Worm (Caenorhabditis elegans): ENCODE results near the gene F17C11.22.

F17C11.22 gene

ce11 chrV:10947930-10948329 lies 22.0 kb downstream of the F17C11.22 start, which contains the start of gene F17C11.2:
Gene F17C11.2 (plus strand): TSS chrV:10948230.
- TF ChIP-seq blmp-1 (tag; optimal IDR thresholded peaks at IDR 0.05), result no peak
- TF ChIP-seq ham-2 (GFP tag; optimal IDR thresholded peaks at IDR 0.05), result no peak
- TF ChIP-seq hlh-1 (tag; optimal IDR thresholded peaks at IDR 0.05), result no peak
- TF ChIP-seq snpc-4 (tag; optimal IDR thresholded peaks at IDR 0.05), result no peak
- no peak for TF ChIP-seq mep-1 (tag; optimal IDR thresholded peaks at IDR 0.05)
- no peak for TF ChIP-seq ceh-43 (GFP tag; optimal IDR thresholded peaks at IDR 0.05)
- no peak for TF ChIP-seq sem-2 (GFP tag; optimal IDR thresholded peaks at IDR 0.05)
- no peak for TF ChIP-seq ces-1 (GFP tag; optimal IDR thresholded peaks at IDR 0.05)
- no peak for TF ChIP-seq sptf-1 (tag; optimal IDR thresholded peaks at IDR 0.05)
- no peak for TF ChIP-seq mab-5 (tag; optimal IDR thresholded peaks at IDR 0.05)
- TF ChIP-seq M03D4.4 (tag; optimal IDR thresholded peaks at IDR 0.05), result no peak
- TF ChIP-seq ceh-83 (GFP tag; optimal IDR thresholded peaks at IDR 0.05), result no peak
- TF ChIP-seq unc-62 (GFP tag; optimal IDR thresholded peaks at IDR 0.05), result no peak

ce11 chrV:10947210-10947609 lies 22.8 kb downstream of the F17C11.22 start:
- no peak for TF ChIP-seq lin-13 (tag; optimal IDR thresholded peaks at IDR 0.05)
- no peak for TF ChIP-seq elt-1 (tag; optimal IDR thresholded peaks at IDR 0.05; ENCODE audit: borderline replicate concordance, insufficient read depth)
- TF ChIP-seq nhr-28 (tag; optimal IDR thresholded peaks at IDR 0.05), result no peak
- TF ChIP-seq blmp-1 (tag; optimal IDR thresholded peaks at IDR 0.05), result no peak
- TF ChIP-seq snpc-4 (tag; optimal IDR thresholded peaks at IDR 0.05), result no peak
- TF ChIP-seq bed-3 (GFP tag; optimal IDR thresholded peaks at IDR 0.05), result no peak
- TF ChIP-seq pha-4 (tag; optimal IDR thresholded peaks at IDR 0.05), result no peak
- TF ChIP-seq tbx-8 (GFP tag; optimal IDR thresholded peaks at IDR 0.05), result no peak
- no peak for TF ChIP-seq nhr-237 (tag; optimal IDR thresholded peaks at IDR 0.05)

ce11 chrV:10944903-10945302 lies 25.1 kb downstream of the F17C11.22 start:
- TF ChIP-seq ceh-83 (GFP tag; optimal IDR thresholded peaks at IDR 0.05) (no peak), ces-1 (GFP tag; optimal IDR thresholded peaks at IDR 0.05) (peak; percentile 28)

- TF ChIP-seq nhr-2 (tag; optimal IDR thresholded peaks at IDR 0.05) (no peak), ceh-83 (GFP tag; optimal IDR thresholded peaks at IDR 0.05) (no peak), ces-1 (GFP tag; optimal IDR thresholded peaks at IDR 0.05) (no peak), tbx-8 (GFP tag; optimal IDR thresholded peaks at IDR 0.05) (no peak), drap-1 (GFP tag; optimal IDR thresholded peaks at IDR 0.05) (no peak), mab-5 (tag; optimal IDR thresholded peaks at IDR 0.05) (no peak), bed-3 (GFP tag; optimal IDR thresholded peaks at IDR 0.05) (no peak), snpc-4 (tag; optimal IDR thresholded peaks at IDR 0.05) (no peak), lin-13 (tag; optimal IDR thresholded peaks at IDR 0.05) (no peak), mep-1 (tag; optimal IDR thresholded peaks at IDR 0.05) (no peak), nhr-76 (tag; optimal IDR thresholded peaks at IDR 0.05) (no peak), unc-120 (tag; optimal IDR thresholded peaks at IDR 0.05; ENCODE audit: poor library complexity, severe bottlenecking) (no peak), hlh-1 (tag; optimal IDR thresholded peaks at IDR 0.05) (no peak), lin-32 (GFP tag; optimal IDR thresholded peaks at IDR 0.05) (no peak), blmp-1 (tag; optimal IDR thresholded peaks at IDR 0.05) (no peak), lsy-2 (tag; optimal IDR thresholded peaks at IDR 0.05) (no peak), ztf-11 (tag; optimal IDR thresholded peaks at IDR 0.05) (no peak), elt-3 (tag; optimal IDR thresholded peaks at IDR 0.05) (no peak), cnd-1 (tag; optimal IDR thresholded peaks at IDR 0.05) (no peak), nhr-28 (tag; optimal IDR thresholded peaks at IDR 0.05) (no peak)
Measured at ce11 chrV:10942161-10942560, 27.8 kb downstream of the F17C11.22 start, which contains the start of gene zip-9. Gene zip-9 (plus strand): TSS chrV:10942461.

DNA sequence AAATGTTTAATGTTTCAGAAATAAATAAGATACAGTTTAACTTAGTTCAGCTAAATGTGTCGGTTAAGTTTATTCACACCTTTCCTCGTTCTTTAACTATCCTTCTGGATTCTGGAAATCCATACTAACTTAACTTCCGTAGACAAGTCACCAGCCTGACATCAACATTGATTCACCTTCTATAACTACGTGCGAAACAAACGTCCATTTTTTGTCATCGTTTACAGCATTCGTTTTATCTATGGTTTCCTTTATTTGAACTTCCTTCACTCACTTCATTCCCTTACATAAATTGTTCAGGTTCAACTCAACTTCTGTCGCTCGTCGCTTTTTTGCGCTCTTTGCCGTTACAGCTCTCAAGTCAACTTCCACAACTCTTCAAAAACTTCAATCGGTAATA lies 28.8 kb downstream of the F17C11.22 start, which contains the start of gene F17C11.26:
F17C11.26 (plus strand) TSS at position 301 of the 400 bp plus-strand sequence.
- TF ChIP-seq mab-5 (tag; optimal IDR thresholded peaks at IDR 0.05) (no peak), sem-2 (GFP tag; optimal IDR thresholded peaks at IDR 0.05) (no peak), pha-4 (tag; optimal IDR thresholded peaks at IDR 0.05) (no peak), cnd-1 (tag; optimal IDR thresholded peaks at IDR 0.05) (no peak)

DNA sequence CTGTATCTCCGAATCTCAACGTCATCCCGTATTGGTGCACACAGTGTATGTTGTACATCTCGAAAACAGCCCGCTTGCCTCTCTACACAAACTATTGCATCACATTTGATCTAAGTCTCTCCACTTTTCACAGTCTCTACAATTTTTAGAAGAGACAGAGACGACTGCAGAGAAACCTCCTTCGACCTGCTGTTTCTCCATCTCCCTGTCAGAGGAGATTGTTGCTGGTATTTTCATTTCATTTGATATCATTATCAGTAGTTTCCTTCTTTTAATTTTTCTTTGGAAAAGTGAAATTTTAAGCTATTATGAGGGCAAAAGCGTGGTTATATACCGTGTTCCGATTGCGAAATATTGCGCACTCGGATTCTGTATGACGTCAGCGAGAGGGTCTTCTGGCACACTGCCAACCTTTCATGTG lies 29.4 kb downstream of the F17C11.22 start:
- TF ChIP-seq unc-120 (tag; optimal IDR thresholded peaks at IDR 0.05; ENCODE audit: poor library complexity, severe bottlenecking) (peak; percentile 34), unc-39 (tag; optimal IDR thresholded peaks at IDR 0.05) (no peak), nhr-237 (tag; optimal IDR thresholded peaks at IDR 0.05) (no peak), nhr-28 (tag; optimal IDR thresholded peaks at IDR 0.05) (no peak), lin-32 (GFP tag; optimal IDR thresholded peaks at IDR 0.05) (no peak), ces-1 (GFP tag; optimal IDR thresholded peaks at IDR 0.05) (peak; percentile 58), mls-2 (tag; optimal IDR thresholded peaks at IDR 0.05) (no peak), ham-2 (GFP tag; optimal IDR thresholded peaks at IDR 0.05) (peak; percentile 39), nhr-76 (tag; optimal IDR thresholded peaks at IDR 0.05) (no peak), zip-8 (tag; optimal IDR thresholded peaks at IDR 0.05) (peak; percentile 66), bed-3 (GFP tag; optimal IDR thresholded peaks at IDR 0.05) (no peak), ceh-39 (tag; optimal IDR thresholded peaks at IDR 0.05) (peak; percentile 43), lin-13 (tag; optimal IDR thresholded peaks at IDR 0.05) (no peak), lsy-2 (tag; optimal IDR thresholded peaks at IDR 0.05) (peak; percentile 22), tbx-8 (GFP tag; optimal IDR thresholded peaks at IDR 0.05) (no peak), mab-5 (tag; optimal IDR thresholded peaks at IDR 0.05) (no peak), ztf-11 (tag; optimal IDR thresholded peaks at IDR 0.05) (no peak), drap-1 (GFP tag; optimal IDR thresholded peaks at IDR 0.05) (peak; percentile 20), snpc-4 (tag; optimal IDR thresholded peaks at IDR 0.05) (no peak), pha-4 (tag; optimal IDR thresholded peaks at IDR 0.05) (peak; percentile 4), ceh-43 (GFP tag; optimal IDR thresholded peaks at IDR 0.05) (no peak), hlh-1 (tag; optimal IDR thresholded peaks at IDR 0.05) (peak; percentile 9), flh-1 (GFP tag; optimal IDR thresholded peaks at IDR 0.05) (no peak), nhr-2 (tag; optimal IDR thresholded peaks at IDR 0.05) (peak; percentile 68), unc-62 (GFP tag; optimal IDR thresholded peaks at IDR 0.05) (peak; percentile 75), cnd-1 (tag; optimal IDR thresholded peaks at IDR 0.05) (no peak), nhr-12 (tag; optimal IDR thresholded peaks at IDR 0.05) (no peak), elt-3 (tag; optimal IDR thresholded peaks at IDR 0.05) (no peak), sptf-1 (tag; optimal IDR thresholded peaks at IDR 0.05) (no peak), mep-1 (tag; optimal IDR thresholded peaks at IDR 0.05) (peak; percentile 50)

Data from whole organism, mixed stage, embryonic.